Fruit fly (Drosophila melanogaster) whole organism, embryonic: ENCODE results near the gene BckdhA.

Experiments
- Asciz ChIP-seq: fragments of 200-800 bp; sonication (Bioruptor generic); optimal IDR thresholded peaks from 2 replicates; lab custom pipeline; 2017; ENCODE audit warnings: missing biosample characterization, mild to moderate bottlenecking, missing genetic modification characterization, missing genetic modification reagents
- B-H2 ChIP-seq: fragments of 200-800 bp; sonication (Bioruptor generic); optimal IDR thresholded peaks from 2 replicates; lab custom pipeline; 2018; ENCODE audit warnings: missing biosample characterization, mild to moderate bottlenecking, missing genetic modification characterization
- C15 ChIP-seq: fragments of 200-800 bp; sonication (Bioruptor generic); IDR thresholded peaks from 3 replicates; pipeline ENCODE4 v1.3.6; 2022; ENCODE audit warnings: missing biosample characterization, missing genetic modification characterization
- CG11085 ChIP-seq: fragments of 200-800 bp; sonication (Bioruptor generic); IDR thresholded peaks from 2 replicates; pipeline ENCODE4 v1.3.6; 2022; ENCODE audit warnings: missing biosample characterization, missing genetic modification characterization
- CG13894 ChIP-seq: fragments of 200-800 bp; sonication (Bioruptor generic); optimal IDR thresholded peaks from 3 replicates; lab custom pipeline; 2018; ENCODE audit warnings: missing biosample characterization, mild to moderate bottlenecking, missing genetic modification characterization, moderate library complexity
- CG1602 ChIP-seq: fragments of 200-800 bp; sonication (Bioruptor generic); optimal IDR thresholded peaks from 3 replicates; lab custom pipeline; 2016; ENCODE audit warnings: missing biosample characterization, missing genetic modification characterization
- CG17359 ChIP-seq: fragments of 200-800 bp; sonication (Bioruptor generic); optimal IDR thresholded peaks from 3 replicates; lab custom pipeline; 2018; ENCODE audit warnings: missing biosample characterization, mild to moderate bottlenecking, missing genetic modification characterization, moderate library complexity
- CG2875 ChIP-seq: fragments of 200-800 bp; sonication (Bioruptor generic); optimal IDR thresholded peaks from 2 replicates; lab custom pipeline; 2017; ENCODE audit warnings: missing biosample characterization, mild to moderate bottlenecking, missing genetic modification characterization, missing genetic modification reagents
- CG3726 ChIP-seq: fragments of 200-800 bp; sonication (Bioruptor generic); IDR thresholded peaks from 3 replicates; pipeline ENCODE4, ENCODE4 v1.3.6; 2022; ENCODE audit warnings: missing biosample characterization, missing genetic modification characterization
- CG7357 ChIP-seq: fragments of 200-800 bp; sonication (Bioruptor generic); IDR thresholded peaks from 3 replicates; pipeline ENCODE4 v1.3.6; 2022; ENCODE audit warnings: missing biosample characterization, missing genetic modification characterization
- CG8765 ChIP-seq: fragments of 200-800 bp; sonication (Bioruptor generic); IDR thresholded peaks from 2 replicates; pipeline ENCODE4 v1.3.6; 2022; ENCODE audit warnings: missing biosample characterization, missing genetic modification characterization
- CG9437 ChIP-seq: fragments of 200-800 bp; sonication (Bioruptor generic); optimal IDR thresholded peaks from 2 replicates; lab custom pipeline; 2018; ENCODE audit warnings: missing biosample characterization, mild to moderate bottlenecking, missing genetic modification characterization
- CG9727 ChIP-seq: fragments of 200-800 bp; sonication (Bioruptor generic); optimal IDR thresholded peaks from 3 replicates; lab custom pipeline; 2017; ENCODE audit warnings: missing biosample characterization, mild to moderate bottlenecking, missing genetic modification characterization
- CG9817 ChIP-seq: fragments of 200-800 bp; sonication (Bioruptor generic); optimal IDR thresholded peaks from 2 replicates; lab custom pipeline; 2018; ENCODE audit warnings: missing biosample characterization, mild to moderate bottlenecking, missing genetic modification characterization, moderate library complexity
- CG9932 ChIP-seq: fragments of 200-800 bp; sonication (Bioruptor generic); IDR thresholded peaks from 2 replicates; pipeline ENCODE4 v1.3.6; 2022; ENCODE audit warnings: missing biosample characterization, missing genetic modification characterization
- D19A ChIP-seq: fragments of 200-800 bp; optimal IDR thresholded peaks from 3 replicates; lab custom pipeline; 2019; ENCODE audit warnings: missing biosample characterization, mild to moderate bottlenecking, missing genetic modification characterization, moderate library complexity
- ERR ChIP-seq: fragments of 200-800 bp; sonication (Bioruptor generic); optimal IDR thresholded peaks from 2 replicates; lab custom pipeline; 2016; ENCODE audit warnings: missing biosample characterization, missing genetic modification characterization
- Fer1 ChIP-seq: fragments of 200-800 bp; sonication (Bioruptor generic); optimal IDR thresholded peaks from 2 replicates; lab custom pipeline; 2017; ENCODE audit warnings: missing biosample characterization, mild to moderate bottlenecking, missing genetic modification characterization
- GATAe ChIP-seq: fragments of 200-800 bp; sonication (Bioruptor generic); conservative IDR thresholded peaks from 2 replicates; pipeline ENCODE4 v1.3.6; 2022; ENCODE audit warnings: missing biosample characterization, missing genetic modification characterization
- HmgD ChIP-seq: fragments of 200-800 bp; sonication (Bioruptor generic); optimal IDR thresholded peaks from 3 replicates; lab custom pipeline; 2016; ENCODE audit warnings: missing biosample characterization, missing genetic modification characterization
- Hr51 ChIP-seq, 2 experiments: fragments of 200-800 bp; sonication (Bioruptor generic); optimal IDR thresholded peaks; 2 replicates in 1 of 2; 3 replicates in 1 of 2; lab custom pipeline; 2016 to 2018; ENCODE audit warnings: missing biosample characterization in 2 of 2, missing genetic modification characterization in 2 of 2, mild to moderate bottlenecking in 1 of 2, moderate library complexity in 1 of 2
- Neu2 ChIP-seq: fragments of 200-800 bp; sonication (Bioruptor generic); optimal IDR thresholded peaks from 3 replicates; lab custom pipeline; 2016; ENCODE audit warnings: missing biosample characterization, missing genetic modification characterization, borderline replicate concordance
- Opbp ChIP-seq: fragments of 200-800 bp; sonication (Bioruptor generic); IDR thresholded peaks from 3 replicates; pipeline ENCODE4 v1.3.6; 2022; ENCODE audit warnings: missing biosample characterization, missing genetic modification characterization; ENCODE audit not compliant: partially characterized antibody
- PHDP ChIP-seq: fragments of 200-800 bp; sonication (Bioruptor generic); optimal IDR thresholded peaks from 3 replicates; lab custom pipeline; 2018; ENCODE audit warnings: missing biosample characterization, mild to moderate bottlenecking, missing genetic modification characterization, moderate library complexity
- Poxn ChIP-seq: fragments of 200-800 bp; sonication (Bioruptor generic); IDR thresholded peaks from 2 replicates; pipeline ENCODE4 v1.3.6; 2022; ENCODE audit warnings: missing biosample characterization, missing genetic modification characterization
- Sox100B ChIP-seq: fragments of 200-800 bp; sonication (Bioruptor generic); optimal IDR thresholded peaks from 3 replicates; lab custom pipeline; 2018; ENCODE audit warnings: missing biosample characterization, mild to moderate bottlenecking, missing genetic modification characterization
- Ssrp ChIP-seq: fragments of 200-800 bp; sonication (Bioruptor generic); optimal IDR thresholded peaks from 2 replicates; lab custom pipeline; 2018; ENCODE audit warnings: missing biosample characterization, mild to moderate bottlenecking, missing genetic modification characterization, moderate library complexity
- Tbp ChIP-seq: fragments of >200 bp; optimal IDR thresholded peaks from 2 replicates; lab custom pipeline; 2018; ENCODE audit warnings: missing biosample characterization, missing genetic modification characterization
- ara ChIP-seq: fragments of 200-800 bp; sonication (Bioruptor generic); IDR thresholded peaks from 2 replicates; pipeline ENCODE4 v1.3.6; 2022; ENCODE audit warnings: missing biosample characterization, missing genetic modification characterization
- bigmax ChIP-seq: fragments of 200-800 bp; sonication (Bioruptor generic); optimal IDR thresholded peaks from 2 replicates; lab custom pipeline; 2018; ENCODE audit warnings: missing biosample characterization, mild to moderate bottlenecking, missing genetic modification characterization
- bsh ChIP-seq, 2 experiments: fragments of 200-800 bp; sonication (Bioruptor generic); optimal IDR thresholded peaks; 2 replicates each; lab custom pipeline; 2017 to 2018; ENCODE audit warnings: mild to moderate bottlenecking in 2 of 2, missing biosample characterization in 2 of 2, missing genetic modification characterization in 2 of 2, moderate library complexity in 1 of 2
- cas ChIP-seq: fragments of 200-800 bp; sonication (Bioruptor generic); IDR thresholded peaks from 2 replicates; pipeline ENCODE4 v1.3.6; 2022; ENCODE audit warnings: missing biosample characterization, missing genetic modification characterization
- cato ChIP-seq: fragments of 200-800 bp; sonication (Bioruptor generic); optimal IDR thresholded peaks from 2 replicates; lab custom pipeline; 2016; ENCODE audit warnings: missing biosample characterization, missing genetic modification characterization, borderline replicate concordance
- caup ChIP-seq: fragments of 200-800 bp; sonication (Bioruptor generic); optimal IDR thresholded peaks from 3 replicates; lab custom pipeline; 2017; ENCODE audit warnings: missing biosample characterization, mild to moderate bottlenecking, missing genetic modification characterization, moderate library complexity; ENCODE audit not compliant: severe bottlenecking
- corto ChIP-seq: fragments of 200-800 bp; sonication (Bioruptor generic); optimal IDR thresholded peaks from 2 replicates; lab custom pipeline; 2016; ENCODE audit warnings: missing biosample characterization, mild to moderate bottlenecking, missing genetic modification characterization, moderate library complexity
- gcm ChIP-seq: fragments of 200-800 bp; sonication (Bioruptor generic); optimal IDR thresholded peaks from 2 replicates; lab custom pipeline; 2019; ENCODE audit warnings: missing biosample characterization, mild to moderate bottlenecking, missing genetic modification characterization, moderate library complexity
- gcm2 ChIP-seq: fragments of 200-800 bp; sonication (Bioruptor generic); optimal IDR thresholded peaks from 2 replicates; lab custom pipeline; 2016; ENCODE audit warnings: missing biosample characterization, missing genetic modification characterization
- nom ChIP-seq: fragments of 200-800 bp; sonication (Bioruptor generic); optimal IDR thresholded peaks from 2 replicates; lab custom pipeline; 2017; ENCODE audit warnings: missing biosample characterization, missing genetic modification characterization, mild to moderate bottlenecking, moderate library complexity, missing genetic modification reagents
- onecut ChIP-seq: fragments of 200-800 bp; sonication (Bioruptor generic); IDR thresholded peaks from 2 replicates; pipeline ENCODE4 v1.3.6; 2022; ENCODE audit warnings: missing biosample characterization, missing genetic modification characterization
- org-1 ChIP-seq: fragments of 200-800 bp; sonication (Bioruptor generic); optimal IDR thresholded peaks from 2 replicates; lab custom pipeline; 2017; ENCODE audit warnings: missing biosample characterization, missing genetic modification characterization
- sc ChIP-seq, 3 experiments: fragments of >200 bp in 2 of 3; fragments of 200-800 bp in 1 of 3; sonication (Bioruptor generic) in 1 of 3; optimal IDR thresholded peaks; 2 replicates in 2 of 3; 3 replicates in 1 of 3; lab custom pipeline; 2017; ENCODE audit warnings: mild to moderate bottlenecking in 1 of 3, missing biosample characterization in 1 of 3, missing genetic modification characterization in 1 of 3, missing genetic modification reagents in 1 of 3
- sd ChIP-seq: fragments of 200-800 bp; sonication (Bioruptor generic); optimal IDR thresholded peaks from 3 replicates; lab custom pipeline; 2018; ENCODE audit warnings: missing biosample characterization, mild to moderate bottlenecking, missing genetic modification characterization, moderate library complexity
- sna ChIP-seq: fragments of 200-800 bp; sonication (Bioruptor generic); IDR thresholded peaks from 2 replicates; pipeline ENCODE4 v1.3.6; 2022; ENCODE audit warnings: missing biosample characterization, missing genetic modification characterization; ENCODE audit not compliant: partially characterized antibody
- tap ChIP-seq: fragments of 200-800 bp; optimal IDR thresholded peaks from 3 replicates; lab custom pipeline; 2019; ENCODE audit warnings: missing biosample characterization, mild to moderate bottlenecking, missing genetic modification characterization, moderate library complexity
- ttk ChIP-seq: fragments of 200-800 bp; sonication (Bioruptor generic); IDR thresholded peaks from 2 replicates; pipeline ENCODE4 v2.1.2; 2022; ENCODE audit warnings: missing biosample characterization, missing genetic modification characterization

BckdhA gene

dm6 chr3R:9550265-9551012 lies 5.1 kb upstream of the BckdhA start (continued):
- TF ChIP-seq corto (GFP tag; lab: Kevin White, UChicago): peak; percentile 42
- no peak for TF ChIP-seq CG3726
- TF ChIP-seq caup (GFP tag; lab: Kevin White, UChicago): no peak
- no peak for TF ChIP-seq ttk (GFP tag; lab: Robert Waterston, UW)
- peak; percentile 12 for TF ChIP-seq CG9437 (GFP tag; lab: Kevin White, UChicago)
- no peak for TF ChIP-seq Poxn (GFP tag; lab: Robert Waterston, UW)
- peak; percentile 4 for TF ChIP-seq onecut (GFP tag; lab: Robert Waterston, UW)
- no peak for TF ChIP-seq org-1
- no peak for TF ChIP-seq cato (GFP tag; lab: Kevin White, UChicago)
- TF ChIP-seq tap (tag; lab: Kevin White, UChicago): peak; percentile 1
- TF ChIP-seq GATAe (GFP tag; lab: Robert Waterston, UW): no peak
- TF ChIP-seq CG13894 (tag; lab: Kevin White, UChicago): no peak
- TF ChIP-seq Hr51 (GFP tag; optimal IDR thresholded peaks at IDR 0.05; lab: Kevin White, UChicago): no peak
- TF ChIP-seq D19A (tag; lab: Kevin White, UChicago): peak; percentile 63
- TF ChIP-seq CG9727: no peak
- TF ChIP-seq Neu2 (GFP tag; lab: Kevin White, UChicago): no peak
- TF ChIP-seq Asciz (GFP tag; lab: Kevin White, UChicago): peak; percentile 62
- no peak for TF ChIP-seq sc (optimal IDR thresholded peaks at IDR 0.05; lab: Kevin White, UChicago)
- no peak for TF ChIP-seq sc (GFP tag; optimal IDR thresholded peaks at IDR 0.05; lab: Kevin White, UChicago)
- no peak for TF ChIP-seq gcm2 (GFP tag; lab: Kevin White, UChicago)
- peak; percentile 1 for TF ChIP-seq PHDP (tag; lab: Kevin White, UChicago)
- TF ChIP-seq CG7357 (GFP tag; lab: Robert Waterston, UW): no peak
- TF ChIP-seq Fer1 (GFP tag; lab: Kevin White, UChicago): peak; percentile 26
- TF ChIP-seq CG9932 (GFP tag; lab: Robert Waterston, UW): no peak
- no peak for TF ChIP-seq cas
- no peak for TF ChIP-seq gcm (GFP tag; lab: Kevin White, UChicago)
- TF ChIP-seq CG11085 (GFP tag; lab: Robert Waterston, UW): no peak
- peak; percentile 17 for TF ChIP-seq CG17359
- TF ChIP-seq ERR (GFP tag; lab: Kevin White, UChicago): peak; percentile 29
- no peak for TF ChIP-seq CG1602 (GFP tag; lab: Kevin White, UChicago)
- TF ChIP-seq C15 (GFP tag; lab: Robert Waterston, UW): no peak
- peak; percentile 45 for TF ChIP-seq B-H2 (GFP tag; lab: Kevin White, UChicago)
- TF ChIP-seq bsh (GFP tag; optimal IDR thresholded peaks at IDR 0.05; lab: Kevin White, UChicago): peak in 1 of 2 experiments; percentile 16
- TF ChIP-seq nom (GFP tag; lab: Kevin White, UChicago): peak; percentile 62
- TF ChIP-seq ara (GFP tag; lab: Robert Waterston, UW): no peak
- no peak for TF ChIP-seq Opbp
- TF ChIP-seq bigmax (GFP tag; lab: Kevin White, UChicago): no peak
- TF ChIP-seq CG2875: peak; percentile 12
- TF ChIP-seq HmgD (GFP tag; lab: Kevin White, UChicago): no peak
- no peak for TF ChIP-seq sna (GFP tag; lab: Robert Waterston, UW)
- peak; percentile 61 for TF ChIP-seq sd (tag; lab: Kevin White, UChicago)
- TF ChIP-seq CG8765 (GFP tag; lab: Robert Waterston, UW): no peak
- TF ChIP-seq Ssrp: no peak
- no peak for TF ChIP-seq CG9817
- peak; percentile 13 for TF ChIP-seq Sox100B
- TF ChIP-seq Tbp (GFP tag; lab: Kevin White, UChicago): peak; percentile 44
- TF ChIP-seq, all 482 proteins: peak for 58
